Worm (Caenorhabditis elegans): ENCODE measurements around the gene K12D12.4.

ce11 chrII:11902203-11902602 lies 36.7 kb upstream of the K12D12.4 start:
- TF ChIP-seq ztf-23 (GFP tag; IDR thresholded peaks at IDR 0.05) (no peak), flt-1 (GFP tag; IDR thresholded peaks at IDR 0.05) (no peak), tab-1 (GFP tag; IDR thresholded peaks at IDR 0.05) (no peak), ref-1 (GFP tag; conservative IDR thresholded peaks at IDR 0.05) (no peak), med-1 (GFP tag; optimal IDR thresholded peaks at IDR 0.05; ENCODE audit: insufficient read depth) (no peak), T22C8.4 (GFP tag; IDR thresholded peaks at IDR 0.05) (no peak), klf-2 (GFP tag; conservative IDR thresholded peaks at IDR 0.05) (no peak), ztf-29 (GFP tag; IDR thresholded peaks at IDR 0.05) (no peak), cog-1 (tag; optimal IDR thresholded peaks at IDR 0.05) (peak; percentile 31)
